Worm (Caenorhabditis elegans) whole organism, L3 larva: ENCODE data around the gene F59A6.3.

Experiments
- R02D3.7 ChIP-seq: fragments of 150-350 bp; optimal IDR thresholded peaks from 2 replicates; lab custom pipeline; 2014; ENCODE audit warnings: missing biosample characterization, missing genetic modification characterization
- ZK546.5 ChIP-seq: sonication (generic microtip); optimal IDR thresholded peaks from 2 replicates; lab custom pipeline; 2017; ENCODE audit warnings: missing biosample characterization, missing genetic modification characterization
- aly-2 ChIP-seq: fragments of 150-350 bp; optimal IDR thresholded peaks from 2 replicates; lab custom pipeline; 2014; ENCODE audit warnings: missing biosample characterization, missing genetic modification characterization
- ama-1 ChIP-seq: fragments of 150-350 bp; optimal IDR thresholded peaks from 2 replicates; lab custom pipeline; 2018
- ceh-82 ChIP-seq: fragments of 150-350 bp; optimal IDR thresholded peaks from 2 replicates; lab custom pipeline; 2014; ENCODE audit warnings: missing biosample characterization, missing genetic modification characterization
- ceh-9 ChIP-seq: sonication (generic microtip); optimal IDR thresholded peaks from 2 replicates; lab custom pipeline; 2018; ENCODE audit warnings: missing biosample characterization, missing genetic modification characterization
- daf-12 ChIP-seq: fragments of 150-350 bp; optimal IDR thresholded peaks from 2 replicates; lab custom pipeline; 2014; ENCODE audit warnings: missing biosample characterization, missing genetic modification reagents, missing genetic modification characterization
- egl-27 ChIP-seq: sonication (generic microtip); optimal IDR thresholded peaks from 4 replicates; lab custom pipeline; 2017; ENCODE audit warnings: missing biosample characterization, missing genetic modification reagents, missing genetic modification characterization
- egl-5 ChIP-seq: fragments of 150-350 bp; optimal IDR thresholded peaks from 2 replicates; lab custom pipeline; 2017; ENCODE audit warnings: missing biosample characterization, missing genetic modification reagents, missing genetic modification characterization, inconsistent platforms
- elt-1 ChIP-seq: fragments of 150-350 bp; optimal IDR thresholded peaks from 2 replicates; lab custom pipeline; 2014; ENCODE audit warnings: missing biosample characterization, missing genetic modification characterization
- elt-2 ChIP-seq: sonication (generic microtip); optimal IDR thresholded peaks from 2 replicates; lab custom pipeline; 2016; ENCODE audit warnings: missing genetic modification reagents, mild to moderate bottlenecking, missing genetic modification characterization, missing compliant biosample characterization
- elt-3 ChIP-seq, 3 experiments: fragments of 150-350 bp in 1 of 3; sonication (generic microtip) in 2 of 3; optimal IDR thresholded peaks; 2 replicates in 2 of 3; 4 replicates in 1 of 3; lab custom pipeline; 2014 to 2017; ENCODE audit warnings: missing biosample characterization in 3 of 3, missing genetic modification characterization in 3 of 3
- fkh-10 ChIP-seq: sonication (generic microtip); optimal IDR thresholded peaks from 2 replicates; lab custom pipeline; 2017; ENCODE audit warnings: missing biosample characterization, missing genetic modification reagents, missing genetic modification characterization
- fkh-2 ChIP-seq: fragments of 150-350 bp; optimal IDR thresholded peaks from 2 replicates; lab custom pipeline; 2014; ENCODE audit warnings: missing biosample characterization, missing genetic modification reagents, missing genetic modification characterization
- jun-1 ChIP-seq: fragments of 150-350 bp; optimal IDR thresholded peaks from 2 replicates; lab custom pipeline; 2014; ENCODE audit warnings: missing biosample characterization, missing genetic modification reagents, missing genetic modification characterization
- lin-15B ChIP-seq: fragments of 150-350 bp; optimal IDR thresholded peaks from 2 replicates; lab custom pipeline; 2014; ENCODE audit warnings: missing biosample characterization, missing genetic modification characterization
- lin-39 ChIP-seq: fragments of 150-350 bp; optimal IDR thresholded peaks from 2 replicates; lab custom pipeline; 2018; ENCODE audit warnings: missing biosample characterization, missing genetic modification reagents, missing genetic modification characterization
- lsy-12 ChIP-seq: sonication (generic microtip); optimal IDR thresholded peaks from 2 replicates; lab custom pipeline; 2016; ENCODE audit warnings: mild to moderate bottlenecking, missing genetic modification characterization, missing compliant biosample characterization
- mdl-1 ChIP-seq: fragments of 150-350 bp; optimal IDR thresholded peaks from 2 replicates; lab custom pipeline; 2014; ENCODE audit warnings: missing biosample characterization, missing genetic modification characterization
- nhr-11 ChIP-seq: fragments of 150-350 bp; optimal IDR thresholded peaks from 2 replicates; lab custom pipeline; 2014; ENCODE audit warnings: missing biosample characterization, missing genetic modification characterization
- nhr-12 ChIP-seq: fragments of 150-350 bp; optimal IDR thresholded peaks from 2 replicates; lab custom pipeline; 2014; ENCODE audit warnings: missing biosample characterization, missing genetic modification characterization
- nhr-23 ChIP-seq: fragments of 150-350 bp; optimal IDR thresholded peaks from 2 replicates; lab custom pipeline; 2014; ENCODE audit warnings: missing biosample characterization, missing genetic modification reagents, missing genetic modification characterization
- nhr-25 ChIP-seq: sonication (generic microtip); optimal IDR thresholded peaks from 2 replicates; lab custom pipeline; 2017; ENCODE audit warnings: missing biosample characterization, missing genetic modification characterization
- nhr-28 ChIP-seq: fragments of 150-350 bp; optimal IDR thresholded peaks from 2 replicates; lab custom pipeline; 2014; ENCODE audit warnings: missing biosample characterization, missing genetic modification characterization
- nhr-43 ChIP-seq: sonication (generic microtip); optimal IDR thresholded peaks from 2 replicates; lab custom pipeline; 2016; ENCODE audit warnings: mild to moderate bottlenecking, missing genetic modification characterization, missing compliant biosample characterization; ENCODE audit not compliant: poor library complexity, severe bottlenecking
- nhr-67 ChIP-seq: fragments of 150-350 bp; optimal IDR thresholded peaks from 2 replicates; lab custom pipeline; 2014; ENCODE audit warnings: missing biosample characterization, missing genetic modification characterization
- nhr-76 ChIP-seq: fragments of 150-350 bp; sonication (generic microtip); optimal IDR thresholded peaks from 5 replicates; lab custom pipeline; 2014; ENCODE audit warnings: missing biosample characterization, missing genetic modification characterization
- nhr-77 ChIP-seq: fragments of 150-350 bp; optimal IDR thresholded peaks from 2 replicates; lab custom pipeline; 2014; ENCODE audit warnings: missing biosample characterization, missing genetic modification characterization
- pqm-1 ChIP-seq: fragments of 150-350 bp; optimal IDR thresholded peaks from 2 replicates; lab custom pipeline; 2017; ENCODE audit warnings: missing biosample characterization, missing genetic modification characterization, inconsistent platforms
- sea-2 ChIP-seq: fragments of 150-350 bp; sonication (generic microtip); optimal IDR thresholded peaks from 4 replicates; lab custom pipeline; 2014; ENCODE audit warnings: missing biosample characterization, missing genetic modification reagents, missing genetic modification characterization
- snpc-4 ChIP-seq: fragments of 150-350 bp; optimal IDR thresholded peaks from 2 replicates; lab custom pipeline; 2014; ENCODE audit warnings: missing biosample characterization, missing genetic modification characterization
- tbx-2 ChIP-seq: sonication (generic microtip); optimal IDR thresholded peaks from 2 replicates; lab custom pipeline; 2016; ENCODE audit warnings: mild to moderate bottlenecking, missing genetic modification characterization, missing compliant biosample characterization
- unc-39 ChIP-seq: sonication (generic microtip); optimal IDR thresholded peaks from 4 replicates; lab custom pipeline; 2017; ENCODE audit warnings: missing biosample characterization, missing genetic modification characterization
- unc-62 ChIP-seq: fragments of 150-350 bp; sonication (generic microtip); optimal IDR thresholded peaks from 4 replicates; lab custom pipeline; 2014; ENCODE audit warnings: missing biosample characterization, missing genetic modification reagents, missing genetic modification characterization
- zag-1 ChIP-seq: fragments of 150-350 bp; optimal IDR thresholded peaks from 2 replicates; lab custom pipeline; 2014; ENCODE audit warnings: missing biosample characterization, missing genetic modification characterization

F59A6.3 gene

ce11 chrII:4981682-4982404 lies 26.3 kb upstream of the F59A6.3 start:
- TF ChIP-seq jun-1 (tag; lab: Kevin White, UChicago) (no peak), elt-1 (tag; lab: Kevin White, UChicago) (peak; percentile 83), nhr-28 (no peak), nhr-25 (tag; lab: Kevin White, UChicago) (peak; percentile 22), nhr-76 (tag; lab: Kevin White, UChicago) (no peak), nhr-43 (tag; lab: Kevin White, UChicago) (no peak)

ce11 chrII:4984151-4984550 lies 24.0 kb upstream of the F59A6.3 start:
- no peak for TF ChIP-seq nhr-11 (tag; lab: Kevin White, UChicago)

- TF ChIP-seq elt-3 (tag; optimal IDR thresholded peaks at IDR 0.05; lab: Kevin White, UChicago): no peak
- TF ChIP-seq nhr-12 (tag; lab: Kevin White, UChicago): no peak
- TF ChIP-seq sea-2 (GFP tag; lab: Kevin White, UChicago): no peak
- TF ChIP-seq egl-5: no peak
- TF ChIP-seq nhr-23: peak; percentile 74
- no peak for TF ChIP-seq ceh-9 (tag; lab: Kevin White, UChicago)
- TF ChIP-seq ceh-82 (tag; lab: Kevin White, UChicago): no peak
- TF ChIP-seq tbx-2 (tag; lab: Kevin White, UChicago): no peak
- no peak for TF ChIP-seq nhr-77
- TF ChIP-seq zag-1 (tag; lab: Kevin White, UChicago): no peak
- TF ChIP-seq nhr-43 (tag; lab: Kevin White, UChicago): no peak
- no peak for TF ChIP-seq nhr-25 (tag; lab: Kevin White, UChicago)
- no peak for TF ChIP-seq fkh-10 (GFP tag; lab: Kevin White, UChicago)
- no peak for TF ChIP-seq snpc-4
- TF ChIP-seq lin-39 (tag; lab: Kevin White, UChicago): no peak
- TF ChIP-seq elt-1 (tag; lab: Kevin White, UChicago): peak; percentile 65
Measured at ce11 chrII:4985961-4986503, 22.1 kb upstream of the F59A6.3 start.

DNA sequence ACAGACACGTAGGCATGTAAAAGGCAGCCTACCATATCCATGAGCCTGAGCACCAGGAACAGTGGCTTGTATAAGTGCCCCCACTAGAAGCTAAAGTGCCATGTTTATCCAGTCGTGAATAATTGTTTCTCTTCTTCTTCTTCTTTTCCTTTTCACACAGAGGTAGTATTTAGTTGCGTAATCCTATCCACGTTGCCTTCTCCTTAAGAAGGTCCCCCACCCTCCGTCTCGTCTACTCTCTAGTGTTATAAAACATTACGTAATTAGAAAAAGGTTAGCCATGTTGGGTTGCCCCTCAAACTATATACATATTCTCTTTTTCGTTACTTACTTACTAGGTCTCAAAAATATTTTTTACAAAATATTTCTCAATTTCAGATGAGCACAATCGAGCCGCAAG lies 21.5 kb upstream of the F59A6.3 start:
- no peak for TF ChIP-seq egl-27 (tag; lab: Kevin White, UChicago)

DNA sequence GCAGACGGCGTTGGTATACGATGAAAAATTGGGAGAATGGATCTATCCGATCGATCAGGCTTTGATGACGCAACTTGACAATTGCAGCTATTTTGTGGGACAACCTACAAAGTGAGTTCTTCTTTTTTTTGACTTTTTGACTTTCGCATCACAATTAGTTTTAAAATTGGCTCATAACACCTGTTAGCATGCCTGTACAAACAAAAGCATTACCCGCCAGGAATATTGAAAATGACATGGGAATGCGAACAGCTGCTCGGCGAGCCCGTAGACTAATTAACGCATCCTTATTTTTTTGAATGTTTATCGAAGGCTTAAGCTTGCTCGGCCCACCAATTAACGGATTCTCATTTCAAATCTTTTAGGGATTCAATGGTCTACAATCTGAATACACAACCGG lies 20.9 kb upstream of the F59A6.3 start:
- TF ChIP-seq pqm-1 (tag; lab: Kevin White, UChicago) (no peak), fkh-10 (GFP tag; lab: Kevin White, UChicago) (no peak), nhr-43 (tag; lab: Kevin White, UChicago) (no peak), fkh-2 (no peak), R02D3.7 (no peak), ceh-82 (tag; lab: Kevin White, UChicago) (no peak), lin-15B (tag; lab: Kevin White, UChicago) (no peak), unc-39 (tag; lab: Kevin White, UChicago) (no peak), nhr-76 (tag; lab: Kevin White, UChicago) (no peak), daf-12 (tag; lab: Kevin White, UChicago) (no peak), aly-2 (no peak), nhr-23 (no peak), ZK546.5 (tag; lab: Kevin White, UChicago) (no peak)

ce11 chrII:4989802-4990201 lies 18.3 kb upstream of the F59A6.3 start, which contains the start of gene T27F7.12:
Gene T27F7.12 (plus strand): TSS chrII:4990102.
- TF ChIP-seq egl-27 (tag; lab: Kevin White, UChicago) (no peak), ceh-9 (tag; lab: Kevin White, UChicago) (no peak), mdl-1 (no peak), zag-1 (tag; lab: Kevin White, UChicago) (no peak), ama-1 (no peak), lsy-12 (tag; lab: Kevin White, UChicago) (no peak), nhr-76 (tag; lab: Kevin White, UChicago) (no peak), nhr-11 (tag; lab: Kevin White, UChicago) (no peak), pqm-1 (tag; lab: Kevin White, UChicago) (no peak), nhr-67 (tag; lab: Kevin White, UChicago) (no peak), unc-62 (GFP tag; lab: Kevin White, UChicago) (no peak), elt-2 (tag; lab: Kevin White, UChicago) (no peak)
